Worm (Caenorhabditis elegans): ENCODE data around the gene K11H12.1.
A peak's percentile ranks its signal among the peaks of the same experiment; 100 is the strongest.

Gene K11H12.1

DNA sequence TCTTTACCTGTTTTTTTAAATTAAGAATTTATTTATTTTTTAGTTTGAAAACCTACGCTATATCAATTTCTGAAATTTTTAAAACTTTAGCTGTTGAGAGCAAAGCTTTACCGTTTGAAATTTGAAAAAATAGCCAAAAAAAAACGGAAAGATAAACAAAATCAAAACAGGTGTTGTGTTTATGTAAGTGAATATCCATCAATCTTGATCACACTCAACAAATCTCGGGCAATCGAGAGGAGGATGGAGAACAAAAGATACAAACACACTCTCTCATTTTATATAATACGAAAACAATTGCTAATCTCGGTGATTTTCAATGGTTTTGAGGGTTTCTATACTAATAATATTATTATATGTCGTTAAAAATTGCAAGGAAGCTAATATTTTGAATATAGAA, 8.4 kb upstream of the K11H12.1 start:
- TF ChIP-seq unc-55 (GFP tag; optimal IDR thresholded peaks at IDR 0.05) = peak; percentile 68
- TF ChIP-seq mec-3 (tag; optimal IDR thresholded peaks at IDR 0.05; ENCODE audit: borderline replicate concordance) = no peak

DNA sequence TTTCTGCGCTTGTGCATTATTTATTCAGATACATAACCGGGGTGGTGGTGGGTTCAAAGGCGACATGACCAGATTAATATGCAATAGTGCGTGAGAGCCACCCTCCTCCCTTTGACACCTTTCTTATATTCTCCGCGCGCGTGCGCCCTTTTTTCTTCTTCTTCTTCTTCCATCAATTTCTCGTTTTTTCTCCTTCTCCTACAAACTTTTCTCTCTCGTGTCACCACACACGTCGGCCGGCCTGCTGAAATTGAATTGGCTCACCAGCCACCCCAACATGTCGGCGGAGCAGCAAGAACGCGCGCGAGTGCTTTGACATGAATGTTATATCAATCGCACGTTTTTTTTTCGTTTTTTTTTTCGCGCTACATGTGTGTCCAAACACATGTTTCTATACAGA, 6.4 kb upstream of the K11H12.1 start:
- no peak for TF ChIP-seq ceh-31 (tag; optimal IDR thresholded peaks at IDR 0.05)
- TF ChIP-seq odd-2 (tag; optimal IDR thresholded peaks at IDR 0.05) = no peak
- no peak for TF ChIP-seq nhr-232 (tag; optimal IDR thresholded peaks at IDR 0.05)
- TF ChIP-seq ceh-14 (tag; optimal IDR thresholded peaks at IDR 0.05) = no peak
- TF ChIP-seq pax-1 (tag; optimal IDR thresholded peaks at IDR 0.05) = no peak
- peak; percentile 12 for TF ChIP-seq ceh-18 (tag; optimal IDR thresholded peaks at IDR 0.05)
- TF ChIP-seq ets-4 (tag; optimal IDR thresholded peaks at IDR 0.05) = no peak
- peak; percentile 67 for TF ChIP-seq unc-42 (tag; optimal IDR thresholded peaks at IDR 0.05)
- TF ChIP-seq pha-4 (tag; optimal IDR thresholded peaks at IDR 0.05) = no peak
- no peak for TF ChIP-seq rnt-1 (tag; optimal IDR thresholded peaks at IDR 0.05)

DNA sequence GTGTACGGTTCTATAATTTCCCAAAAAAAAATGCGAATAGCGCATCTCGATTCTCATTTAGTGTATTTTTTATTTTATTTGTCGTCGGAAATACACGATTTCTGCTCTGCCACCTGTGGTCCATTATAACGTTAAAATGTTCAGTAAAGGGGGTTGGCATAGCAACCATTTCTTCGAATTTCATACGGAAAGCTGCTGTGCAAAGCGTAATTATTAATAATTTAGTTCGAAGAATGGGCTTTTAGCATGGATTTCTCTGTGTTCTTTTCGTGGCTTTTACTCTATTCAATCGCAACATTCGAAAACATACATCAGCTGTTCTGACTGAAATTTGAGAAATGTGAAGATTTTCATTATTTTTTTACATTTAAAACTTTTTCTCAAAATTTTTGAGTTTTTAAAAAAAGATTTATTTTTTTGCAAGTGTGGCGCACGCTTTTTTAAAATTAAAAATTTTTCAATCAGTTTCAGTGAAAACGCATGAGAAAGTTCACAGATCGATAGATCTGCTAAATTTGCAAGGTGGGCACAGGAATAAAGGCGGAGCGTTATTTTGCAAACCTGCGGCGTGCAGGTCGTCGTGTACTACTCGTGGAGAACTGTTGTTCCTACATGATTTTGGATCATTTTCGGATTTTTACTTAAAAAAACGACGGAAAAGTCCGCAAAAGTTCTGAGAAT, 5.4 kb upstream of the K11H12.1 start:
- TF ChIP-seq ceh-34 (tag; optimal IDR thresholded peaks at IDR 0.05) = no peak

DNA sequence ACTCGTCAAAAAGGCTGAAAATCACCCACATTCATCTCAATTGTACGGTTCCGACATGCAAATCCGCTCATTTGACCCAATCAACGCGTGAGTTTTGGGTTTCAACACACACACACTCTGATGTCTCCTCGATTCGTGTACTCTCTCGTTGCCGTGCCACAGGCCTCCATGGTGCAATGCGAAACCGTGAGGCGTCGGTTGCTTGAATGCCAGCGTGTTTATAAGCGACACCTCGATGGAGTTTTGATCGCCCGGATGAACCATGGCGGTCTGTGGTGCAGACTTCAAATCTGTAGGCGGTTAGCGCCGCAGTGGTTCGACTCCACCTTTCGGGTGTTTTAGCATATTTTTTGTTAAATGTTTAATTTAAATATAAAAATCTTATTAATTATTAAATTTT, 4.7 kb upstream of the K11H12.1 start:
- no peak for TF ChIP-seq ceh-19 (GFP tag; optimal IDR thresholded peaks at IDR 0.05)
- TF ChIP-seq che-1 (tag; optimal IDR thresholded peaks at IDR 0.05) = no peak
- no peak for TF ChIP-seq ceh-9 (tag; optimal IDR thresholded peaks at IDR 0.05)
- TF ChIP-seq pag-3 (tag; optimal IDR thresholded peaks at IDR 0.05; ENCODE audit: borderline replicate concordance) = no peak
- no peak for TF ChIP-seq K02D7.2 (tag; optimal IDR thresholded peaks at IDR 0.05)
- no peak for TF ChIP-seq unc-55 (GFP tag; optimal IDR thresholded peaks at IDR 0.05)
- peak; percentile 63 for TF ChIP-seq ceh-34 (tag; optimal IDR thresholded peaks at IDR 0.05)
- no peak for TF ChIP-seq lim-6 (tag; optimal IDR thresholded peaks at IDR 0.05)
- TF ChIP-seq K09A11.1 (tag; optimal IDR thresholded peaks at IDR 0.05; ENCODE audit: insufficient read depth) = no peak
- no peak for TF ChIP-seq sdc-2 (tag; optimal IDR thresholded peaks at IDR 0.05)
- peak; percentile 20 for TF ChIP-seq hlh-30 (tag; optimal IDR thresholded peaks at IDR 0.05; ENCODE audit: insufficient read depth)
- no peak for TF ChIP-seq T23F11.4 (GFP tag; optimal IDR thresholded peaks at IDR 0.05)
- TF ChIP-seq nfya-1 (tag; optimal IDR thresholded peaks at IDR 0.05) = peak; percentile 25
- TF ChIP-seq mec-3 (tag; optimal IDR thresholded peaks at IDR 0.05; ENCODE audit: borderline replicate concordance) = no peak
- no peak for TF ChIP-seq pha-2 (tag; optimal IDR thresholded peaks at IDR 0.05)
- no peak for TF ChIP-seq fax-1 (tag; optimal IDR thresholded peaks at IDR 0.05)
- TF ChIP-seq tbx-7 (tag; optimal IDR thresholded peaks at IDR 0.05) = no peak
- TF ChIP-seq tbx-2 (tag; optimal IDR thresholded peaks at IDR 0.05) = no peak
- no peak for TF ChIP-seq eyg-1 (tag; optimal IDR thresholded peaks at IDR 0.05)
- TF ChIP-seq hlh-8 (tag; optimal IDR thresholded peaks at IDR 0.05) = no peak
- TF ChIP-seq ahr-1 (tag; optimal IDR thresholded peaks at IDR 0.05) = no peak
- TF ChIP-seq elt-2 (tag; optimal IDR thresholded peaks at IDR 0.05) = no peak
- TF ChIP-seq ceh-31 (tag; optimal IDR thresholded peaks at IDR 0.05) = no peak
- peak; percentile 15 for TF ChIP-seq Y22D7AL.16 (tag; optimal IDR thresholded peaks at IDR 0.05)
- TF ChIP-seq ceh-2 (tag; optimal IDR thresholded peaks at IDR 0.05) = no peak

DNA sequence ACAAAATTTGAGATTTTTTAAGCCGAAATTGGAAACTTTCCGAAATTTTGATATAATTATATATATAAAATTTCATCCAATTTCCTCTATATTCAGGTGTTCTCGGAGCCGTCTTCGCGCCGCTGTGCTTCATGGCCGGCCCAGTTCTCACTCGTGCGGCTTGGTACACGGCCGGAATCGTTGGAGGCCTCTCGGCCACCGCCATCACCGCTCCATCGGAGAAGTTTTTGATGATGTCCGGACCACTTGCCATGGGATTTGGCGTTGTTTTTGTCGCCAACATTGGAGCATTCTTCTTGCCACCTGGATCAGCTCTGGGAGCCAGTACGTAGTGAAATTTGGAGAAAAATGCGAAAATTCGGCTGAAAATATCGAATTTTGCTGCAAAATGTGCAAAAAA, 3.8 kb upstream of the K11H12.1 start:
- TF ChIP-seq ceh-18 (tag; optimal IDR thresholded peaks at IDR 0.05) (no peak), ets-4 (tag; optimal IDR thresholded peaks at IDR 0.05) (no peak), dve-1 (tag; optimal IDR thresholded peaks at IDR 0.05) (no peak), npax-4 (tag; optimal IDR thresholded peaks at IDR 0.05) (no peak), eyg-1 (tag; optimal IDR thresholded peaks at IDR 0.05) (no peak), unc-86 (tag; optimal IDR thresholded peaks at IDR 0.05) (no peak), unc-55 (GFP tag; optimal IDR thresholded peaks at IDR 0.05) (no peak), ceh-31 (tag; optimal IDR thresholded peaks at IDR 0.05) (no peak), K02D7.2 (tag; optimal IDR thresholded peaks at IDR 0.05) (no peak), ceh-30 (tag; optimal IDR thresholded peaks at IDR 0.05) (no peak), unc-3 (GFP tag; conservative IDR thresholded peaks at IDR 0.05) (no peak), unc-3 (tag; optimal IDR thresholded peaks at IDR 0.05) (no peak), lin-11 (tag; optimal IDR thresholded peaks at IDR 0.05) (no peak), ceh-34 (tag; optimal IDR thresholded peaks at IDR 0.05) (no peak), ceh-24 (tag; optimal IDR thresholded peaks at IDR 0.05) (no peak), ceh-9 (tag; optimal IDR thresholded peaks at IDR 0.05) (no peak), nhr-11 (tag; optimal IDR thresholded peaks at IDR 0.05) (no peak), elt-2 (tag; optimal IDR thresholded peaks at IDR 0.05) (no peak), ahr-1 (tag; optimal IDR thresholded peaks at IDR 0.05) (no peak), ama-1 (optimal IDR thresholded peaks at IDR 0.05) (no peak), C08G9.2 (tag; optimal IDR thresholded peaks at IDR 0.05) (no peak)
